Worm (Caenorhabditis elegans) whole organism, dauer: ENCODE data around the gene str-211.

Experiments
- unc-62 ChIP-seq: sonication (generic microtip); optimal IDR thresholded peaks from 2 replicates; lab custom pipeline; 2017; ENCODE audit warnings: missing biosample characterization, missing genetic modification reagents, missing genetic modification characterization

Gene str-211

DNA sequence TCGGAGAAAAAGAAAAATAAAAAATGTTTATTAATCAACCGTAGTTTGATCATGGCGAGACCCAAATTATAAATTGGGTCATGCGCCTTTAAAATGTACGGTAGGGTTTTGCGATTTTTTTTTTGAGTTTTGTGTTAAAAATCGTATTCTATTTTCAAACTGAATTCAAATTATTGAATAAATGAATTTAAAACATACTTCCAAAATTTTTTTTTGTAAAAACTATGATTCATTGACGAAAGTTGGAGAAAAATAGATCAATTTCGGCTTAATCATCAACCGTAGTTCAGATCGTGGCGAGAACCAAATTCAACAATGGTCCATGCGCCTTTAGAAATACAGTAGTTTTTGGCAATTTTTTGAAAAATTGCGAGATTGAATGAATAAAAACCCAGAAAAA, 19.5 kb upstream of the str-211 start:
- TF ChIP-seq unc-62 (GFP tag; lab: Kevin White, UChicago): no peak

- no peak for TF ChIP-seq unc-62 (GFP tag; lab: Kevin White, UChicago)
Observed at ce11 chrV:4962968-4963367, 18.8 kb upstream of the str-211 start, which contains the start of gene tam-1. Gene tam-1 (minus strand): TSS chrV:4963102.

DNA sequence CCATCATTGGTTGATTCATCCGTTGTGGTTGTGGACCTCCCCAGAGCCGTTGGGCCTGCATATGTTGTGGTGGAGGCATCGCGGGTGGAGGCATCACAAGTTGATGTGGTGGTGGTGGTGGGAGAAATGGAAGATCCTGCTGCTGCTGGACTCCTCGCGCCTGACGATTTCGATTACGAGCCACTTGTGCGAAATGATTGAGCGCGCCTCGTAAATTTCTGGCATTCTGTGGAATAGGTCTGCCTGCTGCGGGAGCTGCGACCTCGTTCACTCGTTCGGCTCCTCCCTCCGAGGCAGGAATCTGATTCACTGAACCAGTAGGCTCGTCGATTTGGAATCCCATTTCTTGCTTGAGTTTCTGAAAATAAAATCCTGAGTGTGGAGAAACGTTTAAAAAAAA, 16.6 kb upstream of the str-211 start:
- TF ChIP-seq unc-62 (GFP tag; lab: Kevin White, UChicago): no peak

- no peak for TF ChIP-seq unc-62 (GFP tag; lab: Kevin White, UChicago)
Observed at ce11 chrV:4957619-4958018, 13.5 kb upstream of the str-211 start.

- TF ChIP-seq unc-62 (GFP tag; lab: Kevin White, UChicago): no peak
Observed at ce11 chrV:4956529-4956928, 12.4 kb upstream of the str-211 start, which contains the start of gene str-208. Gene str-208 (plus strand): TSS chrV:4956829.

DNA sequence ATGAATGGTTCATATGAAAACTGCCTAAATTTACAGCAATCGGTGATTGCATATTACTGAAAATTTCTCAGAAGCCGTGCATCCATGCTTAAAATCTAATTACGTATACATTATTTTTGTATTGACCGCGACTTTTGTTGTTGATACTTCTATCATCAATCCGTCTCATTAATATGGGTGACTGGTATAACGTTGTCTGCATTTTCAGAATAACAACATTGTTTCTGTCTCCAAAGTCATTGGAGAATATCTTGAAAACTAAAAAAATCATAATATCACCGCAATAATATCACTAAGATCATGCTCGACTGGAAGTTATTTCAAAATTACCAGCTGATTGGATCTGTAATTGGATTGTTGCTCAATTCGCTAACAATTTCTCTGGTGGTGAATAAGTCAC, 7.3 kb upstream of the str-211 start, which contains the start of gene str-207:
str-207 (plus strand) TSS at position 301 of the 400 bp plus-strand sequence.
- TF ChIP-seq unc-62 (GFP tag; lab: Kevin White, UChicago): no peak

DNA sequence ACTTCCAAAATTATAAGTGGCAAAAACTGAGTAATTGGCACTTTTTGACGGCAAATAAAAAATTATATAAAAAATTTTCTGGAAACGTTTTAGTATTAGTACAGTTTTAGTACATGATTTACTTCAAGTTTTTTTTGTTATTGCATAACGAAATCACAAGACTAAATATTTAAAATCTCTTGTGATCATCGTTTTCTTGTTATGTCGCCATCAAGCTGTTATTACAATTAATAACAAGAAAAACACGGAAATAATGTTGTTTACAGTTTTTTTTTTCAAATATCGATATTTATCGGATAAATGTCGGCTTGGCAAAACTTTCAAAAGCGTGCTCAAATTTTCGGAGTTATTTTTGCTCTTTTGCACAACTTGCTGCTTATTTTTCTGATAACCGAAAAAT, 4.5 kb upstream of the str-211 start, which contains the start of gene str-209:
str-209 (plus strand) TSS at position 301 of the 400 bp plus-strand sequence.
- no peak for TF ChIP-seq unc-62 (GFP tag; lab: Kevin White, UChicago)

ce11 chrV:4937337-4937736, 6.8 kb downstream of the str-211 start:
- TF ChIP-seq unc-62 (GFP tag; lab: Kevin White, UChicago): no peak

ce11 chrV:4935096-4935495, 9.0 kb downstream of the str-211 start:
- TF ChIP-seq unc-62 (GFP tag; lab: Kevin White, UChicago): no peak

DNA sequence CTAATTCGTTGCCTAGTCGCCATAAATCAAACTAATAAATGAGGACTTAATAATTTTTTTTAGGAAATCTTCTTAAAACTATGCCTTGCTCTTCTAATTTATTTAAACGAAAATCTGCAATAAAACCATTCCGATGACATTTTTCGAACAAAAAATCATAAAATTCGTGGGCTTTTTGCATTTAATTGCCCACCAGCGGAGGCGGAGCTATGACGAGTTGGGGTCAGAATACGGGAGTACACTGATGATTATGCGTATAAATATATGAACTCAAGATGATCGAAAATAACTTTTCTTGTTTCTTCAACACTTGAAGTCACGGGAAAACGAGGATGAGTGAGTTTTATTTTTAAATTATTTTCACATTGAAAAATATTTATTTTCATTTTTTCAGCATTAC, 9.7 kb downstream of the str-211 start, which contains the start of gene catp-2:
catp-2 (plus strand) TSS at position 301 of the 400 bp plus-strand sequence.
- no peak for TF ChIP-seq unc-62 (GFP tag; lab: Kevin White, UChicago)

DNA sequence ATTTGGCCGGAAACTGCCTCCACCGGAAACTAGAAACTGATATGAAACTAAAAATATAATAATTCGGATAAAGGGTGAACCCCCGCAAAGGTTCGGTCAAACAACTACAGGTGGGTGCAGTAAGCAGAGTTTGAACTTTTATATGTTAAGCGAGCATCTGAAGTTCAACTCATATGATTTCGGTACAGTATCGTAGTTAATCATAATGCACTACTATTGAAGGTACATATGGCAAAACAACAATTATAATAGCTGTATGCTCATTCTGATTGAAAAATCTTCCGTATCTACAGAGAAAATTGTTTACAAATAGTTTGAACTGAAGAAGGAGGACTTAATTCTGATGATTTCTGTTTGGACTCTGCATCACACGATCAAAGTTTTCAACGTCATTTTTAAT, 10.9 kb downstream of the str-211 start:
- TF ChIP-seq unc-62 (GFP tag; lab: Kevin White, UChicago): no peak

DNA sequence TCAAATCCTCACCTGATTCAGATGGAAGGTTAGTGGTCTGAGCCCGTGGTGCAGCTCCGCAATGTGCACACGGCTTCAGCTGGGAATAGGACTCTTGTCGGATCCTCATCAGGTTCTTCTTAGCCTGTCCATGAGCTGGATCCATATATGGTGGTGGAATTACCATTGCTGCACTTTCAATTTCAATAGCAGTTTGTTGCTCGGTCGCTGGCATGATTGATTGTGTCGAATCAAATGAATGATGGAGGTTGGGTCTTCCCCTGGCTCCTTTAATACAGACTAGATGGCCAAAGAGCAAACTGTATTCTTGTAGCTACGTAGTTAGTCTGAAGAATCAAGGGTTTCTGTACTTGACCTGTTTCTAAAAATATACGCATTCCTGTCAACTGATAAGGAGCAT, 11.3 kb downstream of the str-211 start, which contains the start of gene C02E7.10:
C02E7.10 (minus strand) TSS at position 232 of the 400 bp plus-strand sequence.
- no peak for TF ChIP-seq unc-62 (GFP tag; lab: Kevin White, UChicago)

ce11 chrV:4929842-4930241, 14.3 kb downstream of the str-211 start, which contains the start of gene str-205:
Gene str-205 (minus strand): TSS chrV:4929942.
- no peak for TF ChIP-seq unc-62 (GFP tag; lab: Kevin White, UChicago)

DNA sequence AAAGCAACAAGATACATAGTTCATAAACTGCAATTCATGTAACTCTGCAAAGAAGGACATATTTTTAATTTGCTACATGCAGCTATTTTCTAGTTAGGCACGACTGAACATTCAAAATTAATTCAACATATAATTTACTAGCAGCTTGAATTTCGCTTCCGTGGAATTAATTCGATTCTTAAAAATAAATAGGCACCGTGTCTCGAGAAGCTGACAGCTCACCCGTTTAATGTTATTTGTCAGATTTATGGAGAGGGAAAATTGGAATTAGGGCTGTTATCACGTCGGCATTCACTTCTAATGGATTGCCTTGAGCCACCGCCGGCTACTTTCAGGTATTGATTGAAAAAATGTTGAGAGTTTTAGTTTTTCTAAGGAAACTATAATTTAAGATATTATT, 17.7 kb downstream of the str-211 start, which contains the start of gene srh-21:
srh-21 (plus strand) TSS at position 301 of the 400 bp plus-strand sequence.
- TF ChIP-seq unc-62 (GFP tag; lab: Kevin White, UChicago): no peak

- TF ChIP-seq unc-62 (GFP tag; lab: Kevin White, UChicago): no peak
Observed at ce11 chrV:4924618-4925017, 19.5 kb downstream of the str-211 start, which contains the start of gene srh-20. Gene srh-20 (plus strand): TSS chrV:4924918.

- TF ChIP-seq unc-62 (GFP tag; lab: Kevin White, UChicago): no peak
Observed at ce11 chrV:4922024-4922423, 22.1 kb downstream of the str-211 start, which contains the start of gene srh-22. Gene srh-22 (plus strand): TSS chrV:4922324.

- TF ChIP-seq unc-62 (GFP tag; lab: Kevin White, UChicago): no peak
Observed at ce11 chrV:4920690-4921152, 23.4 kb downstream of the str-211 start, which contains the start of the genes C02E7.8 and srh-23. Gene C02E7.8 (minus strand): TSS chrV:4920790. Gene srh-23 (plus strand): TSS chrV:4921102.
